Fruit fly (Drosophila melanogaster): ENCODE measurements around the gene CG10561.

CG10561 gene

DNA sequence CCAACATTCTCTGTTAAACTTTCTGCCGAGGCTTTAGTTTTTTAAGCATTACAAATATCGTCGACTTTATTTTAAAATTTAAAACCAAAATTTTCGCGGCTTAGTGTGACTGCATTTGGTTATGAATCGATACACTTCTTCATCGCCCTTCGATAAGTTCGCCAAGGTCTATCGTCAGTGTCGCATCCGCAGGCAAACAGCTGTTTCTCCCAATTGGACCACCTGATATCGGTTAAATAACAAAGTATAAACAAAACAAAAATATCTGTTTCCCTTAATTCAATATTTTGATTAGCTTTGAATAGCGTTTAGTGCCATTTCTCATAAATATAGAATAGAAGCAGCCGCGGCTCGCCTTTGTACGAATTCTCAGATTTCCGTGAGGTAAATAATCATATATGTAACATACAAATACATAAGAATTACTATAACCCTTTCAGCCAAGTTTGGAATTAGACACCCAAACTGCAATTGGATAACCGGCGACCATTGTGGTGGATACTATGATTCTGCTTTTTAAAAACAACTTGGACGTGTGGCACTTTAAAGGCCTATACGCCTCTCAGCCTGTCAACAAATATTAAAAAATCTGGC, at the start of gene CG10561:
Gene CG10561 (plus strand): TSS at position 219 of the 594 bp plus-strand sequence.
- TF ChIP-seq Ada2b (GFP tag; IDR thresholded peaks at IDR 0.05) (no peak), vnd (GFP tag; IDR thresholded peaks at IDR 0.05; ENCODE audit: partially characterized antibody) (peak; percentile 48; the same call in 2 of the 3 replicates), Fer1 (GFP tag; optimal IDR thresholded peaks at IDR 0.05) (no peak), CG14050 (GFP tag; IDR thresholded peaks at IDR 0.05) (no peak), chn (GFP tag; optimal IDR thresholded peaks at IDR 0.05) (no peak), chinmo (GFP tag; IDR thresholded peaks at IDR 0.05; ENCODE audit: partially characterized antibody) (peak; percentile 75; the same call in 2 of the 4 replicates), nmo (GFP tag; optimal IDR thresholded peaks at IDR 0.05) (peak; percentile 12), CG1792 (GFP tag; optimal IDR thresholded peaks at IDR 0.05) (no peak), toy (GFP tag; IDR thresholded peaks at IDR 0.05) (no peak), Optix (GFP tag; IDR thresholded peaks at IDR 0.05) (no peak), so (GFP tag; IDR thresholded peaks at IDR 0.05) (no peak), CG3847 (GFP tag; IDR thresholded peaks at IDR 0.05) (peak; percentile 66), lbe (GFP tag; optimal IDR thresholded peaks at IDR 0.05) (peak; percentile 34), tna (GFP tag; IDR thresholded peaks at IDR 0.05; ENCODE audit: partially characterized antibody) (peak; percentile 54; the same call in 1 of the 2 replicates), ken (GFP tag; IDR thresholded peaks at IDR 0.05) (no peak), CG7963 (GFP tag; IDR thresholded peaks at IDR 0.05; ENCODE audit: partially characterized antibody) (peak; percentile 51; the same call in 2 of the 3 replicates), fu2 (GFP tag; optimal IDR thresholded peaks at IDR 0.05) (no peak), zen2 (GFP tag; IDR thresholded peaks at IDR 0.05; ENCODE audit: partially characterized antibody) (peak; percentile 80), CG16779 (GFP tag; IDR thresholded peaks at IDR 0.05) (no peak), inv (GFP tag; IDR thresholded peaks at IDR 0.05; ENCODE audit: partially characterized antibody) (0 out of 2 replicates have a peak, but pooled peaks have one; percentile 24), stwl (tag; optimal IDR thresholded peaks at IDR 0.05) (peak; percentile 68), trem (tag; optimal IDR thresholded peaks at IDR 0.05) (peak; percentile 41), Opbp (GFP tag; IDR thresholded peaks at IDR 0.05; ENCODE audit: partially characterized antibody) (peak; percentile 74; the same call in 2 of the 3 replicates), CG6791 (GFP tag; IDR thresholded peaks at IDR 0.05; ENCODE audit: partially characterized antibody) (peak; percentile 76), otp (GFP tag; IDR thresholded peaks at IDR 0.05) (no peak), Kr (GFP tag; optimal IDR thresholded peaks at IDR 0.05) (peak; percentile 63), Med (GFP tag) (peak; percentile 43), bbx (GFP tag; IDR thresholded peaks at IDR 0.05; ENCODE audit: partially characterized antibody) (peak; percentile 78), CoRest (tag; optimal IDR thresholded peaks at IDR 0.05) (no peak), lilli (GFP tag; optimal IDR thresholded peaks at IDR 0.05) (no peak), sob (GFP tag; IDR thresholded peaks at IDR 0.05) (peak; percentile 39; the same call in 1 of the 2 replicates), ase (GFP tag; IDR thresholded peaks at IDR 0.05) (no peak), Lpt (GFP tag; optimal IDR thresholded peaks at IDR 0.05) (no peak), CG14965 (GFP tag; optimal IDR thresholded peaks at IDR 0.05; ENCODE audit: borderline replicate concordance) (no peak), NfI (GFP tag; optimal IDR thresholded peaks at IDR 0.05) (no peak), unc-4 (GFP tag; IDR thresholded peaks at IDR 0.05; ENCODE audit: partially characterized antibody) (peak; percentile 78), CG11504 (tag; optimal IDR thresholded peaks at IDR 0.05) (peak; percentile 28), CG10267 (tag; optimal IDR thresholded peaks at IDR 0.05) (peak; percentile 15), prd (optimal IDR thresholded peaks at IDR 0.05) (no peak), prd (GFP tag; IDR thresholded peaks at IDR 0.05) (no peak), CG14014 (GFP tag; IDR thresholded peaks at IDR 0.05) (no peak), CG42726 (GFP tag; IDR thresholded peaks at IDR 0.05; ENCODE audit: partially characterized antibody) (no peak; the same call in 1 of the 2 replicates), CG16813 (GFP tag; IDR thresholded peaks at IDR 0.05; ENCODE audit: partially characterized antibody) (peak; percentile 58; the same call in 2 of the 3 replicates), CG11398 (GFP tag; optimal IDR thresholded peaks at IDR 0.05) (no peak), CG9797 (GFP tag; optimal IDR thresholded peaks at IDR 0.05) (peak; percentile 78), HmgZ (tag; optimal IDR thresholded peaks at IDR 0.05) (peak; percentile 26), Side (GFP tag; optimal IDR thresholded peaks at IDR 0.05) (no peak), Xbp1 (GFP tag; optimal IDR thresholded peaks at IDR 0.05) (no peak), Xrp1 (GFP tag; IDR thresholded peaks at IDR 0.05) (no peak)

All from whole organism, embryonic.